Worm (Caenorhabditis elegans) whole organism, L3 larva: Measurements from ENCODE around the gene srsx-18.

Source experiments
- ceh-9 ChIP-seq: sonication (generic microtip); optimal IDR thresholded peaks from 2 replicates; lab custom pipeline; 2018; ENCODE audit warnings: missing biosample characterization, missing genetic modification characterization
- elt-3 ChIP-seq, 3 experiments: fragments of 150-350 bp in 1 of 3; sonication (generic microtip) in 2 of 3; optimal IDR thresholded peaks; 2 replicates in 2 of 3; 4 replicates in 1 of 3; lab custom pipeline; 2014 to 2017; ENCODE audit warnings: missing biosample characterization in 3 of 3, missing genetic modification characterization in 3 of 3
- fkh-10 ChIP-seq: sonication (generic microtip); optimal IDR thresholded peaks from 2 replicates; lab custom pipeline; 2017; ENCODE audit warnings: missing biosample characterization, missing genetic modification reagents, missing genetic modification characterization
- fkh-2 ChIP-seq: fragments of 150-350 bp; optimal IDR thresholded peaks from 2 replicates; lab custom pipeline; 2014; ENCODE audit warnings: missing biosample characterization, missing genetic modification reagents, missing genetic modification characterization
- nhr-12 ChIP-seq: fragments of 150-350 bp; optimal IDR thresholded peaks from 2 replicates; lab custom pipeline; 2014; ENCODE audit warnings: missing biosample characterization, missing genetic modification characterization
- nhr-25 ChIP-seq: sonication (generic microtip); optimal IDR thresholded peaks from 2 replicates; lab custom pipeline; 2017; ENCODE audit warnings: missing biosample characterization, missing genetic modification characterization
- nhr-76 ChIP-seq: fragments of 150-350 bp; sonication (generic microtip); optimal IDR thresholded peaks from 5 replicates; lab custom pipeline; 2014; ENCODE audit warnings: missing biosample characterization, missing genetic modification characterization
- pha-4 ChIP-seq: fragments of 150-350 bp; optimal IDR thresholded peaks from 2 replicates; lab custom pipeline; 2014; ENCODE audit warnings: missing biosample characterization, missing genetic modification reagents, missing genetic modification characterization
- sea-2 ChIP-seq: fragments of 150-350 bp; sonication (generic microtip); optimal IDR thresholded peaks from 4 replicates; lab custom pipeline; 2014; ENCODE audit warnings: missing biosample characterization, missing genetic modification reagents, missing genetic modification characterization
- snpc-4 ChIP-seq: fragments of 150-350 bp; optimal IDR thresholded peaks from 2 replicates; lab custom pipeline; 2014; ENCODE audit warnings: missing biosample characterization, missing genetic modification characterization
- unc-62 ChIP-seq: fragments of 150-350 bp; sonication (generic microtip); optimal IDR thresholded peaks from 4 replicates; lab custom pipeline; 2014; ENCODE audit warnings: missing biosample characterization, missing genetic modification reagents, missing genetic modification characterization
- zag-1 ChIP-seq: fragments of 150-350 bp; optimal IDR thresholded peaks from 2 replicates; lab custom pipeline; 2014; ENCODE audit warnings: missing biosample characterization, missing genetic modification characterization

- no peak for TF ChIP-seq pha-4 (tag; lab: Kevin White, UChicago)
- no peak for TF ChIP-seq sea-2 (GFP tag; lab: Kevin White, UChicago)
- TF ChIP-seq fkh-2 = no peak
- TF ChIP-seq nhr-25 (tag; lab: Kevin White, UChicago) = no peak
- no peak for TF ChIP-seq ceh-9
- TF ChIP-seq elt-3 (tag; optimal IDR thresholded peaks at IDR 0.05; lab: Kevin White, UChicago) = no peak
- no peak for TF ChIP-seq unc-62 (GFP tag; lab: Kevin White, UChicago)
- TF ChIP-seq fkh-10 (GFP tag; lab: Kevin White, UChicago) = no peak
- TF ChIP-seq nhr-12 (tag; lab: Kevin White, UChicago) = no peak
- no peak for TF ChIP-seq zag-1 (tag; lab: Kevin White, UChicago)
- TF ChIP-seq snpc-4 = no peak
- TF ChIP-seq nhr-76 = no peak
Observed at ce11 chrV:5951133-5951532, 28.8 kb downstream of the srsx-18 start, which contains the start of gene M03F8.1.
